Fruit fly (Drosophila melanogaster): ENCODE results near the gene CG5087.

CG5087 gene

DNA sequence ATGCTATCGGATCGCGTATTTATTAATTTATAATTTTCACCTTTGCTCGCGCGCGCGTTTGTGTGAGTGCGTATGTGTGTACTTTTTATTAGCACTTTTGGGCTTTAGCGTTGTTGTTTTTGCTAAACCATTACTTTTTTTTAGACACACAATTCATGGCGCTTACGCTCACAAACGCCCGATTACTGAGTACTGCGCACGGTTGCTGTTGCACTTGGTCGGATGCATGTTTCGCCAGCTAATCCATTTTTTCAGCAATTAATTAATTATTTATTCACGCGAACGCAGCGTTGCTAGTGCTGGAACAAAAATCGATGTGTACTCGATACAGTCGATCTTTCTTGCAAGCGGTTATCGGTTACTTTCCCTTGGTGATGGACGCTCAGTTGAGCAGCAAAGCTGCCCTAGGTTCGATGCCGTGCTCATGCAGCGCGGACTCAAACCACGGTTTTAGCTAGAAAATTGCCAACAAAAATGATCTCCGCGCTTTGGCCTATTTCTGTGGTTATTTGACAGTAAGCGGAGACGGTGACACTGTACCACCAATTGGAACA is at the start of gene CG5087, which contains the start of gene smg:
TSS of gene CG5087 (plus strand) at position 499 of the 554 bp plus-strand sequence.
TSS of gene smg (minus strand) at position 304 of the 554 bp plus-strand sequence.
- TF ChIP-seq Crg-1 (GFP tag; optimal IDR thresholded peaks at IDR 0.05) (no peak), CG12768 (GFP tag; optimal IDR thresholded peaks at IDR 0.05) (no peak), toe (GFP tag; optimal IDR thresholded peaks at IDR 0.05) (peak; percentile 46), CG1620 (GFP tag; optimal IDR thresholded peaks at IDR 0.05) (peak; percentile 62), CG11617 (GFP tag; optimal IDR thresholded peaks at IDR 0.05) (peak; percentile 4), CG14711 (tag; optimal IDR thresholded peaks at IDR 0.05) (peak; percentile 6), ovo (GFP tag; optimal IDR thresholded peaks at IDR 0.05) (peak; percentile 57), Clk (GFP tag; optimal IDR thresholded peaks at IDR 0.05) (no peak), pad (GFP tag; optimal IDR thresholded peaks at IDR 0.05) (no peak), bab1 (GFP tag; optimal IDR thresholded peaks at IDR 0.05) (peak; percentile 74), CG7045 (GFP tag; optimal IDR thresholded peaks at IDR 0.05) (no peak), CG7101 (tag; optimal IDR thresholded peaks at IDR 0.05) (no peak), tj (GFP tag; optimal IDR thresholded peaks at IDR 0.05) (peak; percentile 17), cnc (optimal IDR thresholded peaks at IDR 0.05) (no peak), Mnt (GFP tag; optimal IDR thresholded peaks at IDR 0.05) (peak; percentile 55), CG5204 (GFP tag; optimal IDR thresholded peaks at IDR 0.05) (no peak)

DNA sequence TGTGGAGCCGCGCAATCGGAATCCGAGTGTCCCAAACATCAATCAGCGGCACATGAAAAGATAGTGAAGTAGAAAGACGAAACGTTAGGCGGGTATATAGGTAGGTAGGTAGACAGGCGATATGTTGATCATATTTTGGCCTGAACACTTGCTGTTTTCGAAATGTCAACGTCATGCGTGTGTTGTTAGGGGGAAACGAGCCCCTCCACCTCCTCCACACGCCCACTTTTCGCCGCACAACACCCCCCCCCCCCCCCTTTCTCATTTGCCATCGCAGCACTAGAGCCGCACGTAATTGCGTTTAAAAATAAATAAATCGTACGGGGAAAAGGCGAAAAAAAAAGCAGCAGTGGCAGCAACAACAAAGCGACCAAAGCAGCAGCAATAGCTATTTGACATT is 48.2 kb upstream of the CG5087 start:
- TF ChIP-seq Mnt (GFP tag; optimal IDR thresholded peaks at IDR 0.05) (no peak), cic (GFP tag; optimal IDR thresholded peaks at IDR 0.05) (no peak), kay (GFP tag; ENCODE audit: borderline replicate concordance) (no peak), toe (GFP tag; optimal IDR thresholded peaks at IDR 0.05) (no peak), cnc (optimal IDR thresholded peaks at IDR 0.05) (no peak), CG14711 (tag; optimal IDR thresholded peaks at IDR 0.05) (no peak), CG11617 (GFP tag; optimal IDR thresholded peaks at IDR 0.05) (no peak), CG7045 (GFP tag; optimal IDR thresholded peaks at IDR 0.05) (no peak), CG1620 (GFP tag; optimal IDR thresholded peaks at IDR 0.05) (no peak), bab1 (GFP tag; optimal IDR thresholded peaks at IDR 0.05) (no peak), CG12768 (GFP tag; optimal IDR thresholded peaks at IDR 0.05) (no peak), CG5204 (GFP tag; optimal IDR thresholded peaks at IDR 0.05) (no peak), Clk (GFP tag; optimal IDR thresholded peaks at IDR 0.05) (no peak), CG7101 (tag; optimal IDR thresholded peaks at IDR 0.05) (no peak), CG33017 (tag; optimal IDR thresholded peaks at IDR 0.05) (no peak), pad (GFP tag; optimal IDR thresholded peaks at IDR 0.05) (no peak), Crg-1 (GFP tag; optimal IDR thresholded peaks at IDR 0.05) (no peak), tj (GFP tag; optimal IDR thresholded peaks at IDR 0.05) (no peak), ovo (GFP tag; optimal IDR thresholded peaks at IDR 0.05) (no peak)

DNA sequence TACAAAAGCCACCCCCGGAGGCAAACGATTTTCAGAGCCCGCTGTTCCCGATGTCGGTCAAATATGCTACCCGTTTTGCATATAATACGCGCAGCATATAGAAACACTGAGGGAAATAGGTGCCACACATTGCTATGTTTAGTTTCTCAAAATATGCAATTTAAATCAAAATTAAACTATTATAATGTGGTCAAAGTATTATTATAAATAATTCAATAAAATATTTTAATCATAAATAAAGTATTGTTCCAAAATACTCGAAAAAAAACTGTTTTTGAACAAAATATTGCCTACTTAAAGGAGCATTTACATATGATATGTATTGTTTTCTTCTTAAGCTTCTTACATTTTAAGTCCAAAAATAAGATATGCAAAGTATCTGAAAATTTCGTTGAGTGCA is 47.0 kb upstream of the CG5087 start:
- TF ChIP-seq CG1620 (GFP tag; optimal IDR thresholded peaks at IDR 0.05) (no peak), CG12768 (GFP tag; optimal IDR thresholded peaks at IDR 0.05) (no peak), Hr96 (GFP tag; optimal IDR thresholded peaks at IDR 0.05) (no peak)

DNA sequence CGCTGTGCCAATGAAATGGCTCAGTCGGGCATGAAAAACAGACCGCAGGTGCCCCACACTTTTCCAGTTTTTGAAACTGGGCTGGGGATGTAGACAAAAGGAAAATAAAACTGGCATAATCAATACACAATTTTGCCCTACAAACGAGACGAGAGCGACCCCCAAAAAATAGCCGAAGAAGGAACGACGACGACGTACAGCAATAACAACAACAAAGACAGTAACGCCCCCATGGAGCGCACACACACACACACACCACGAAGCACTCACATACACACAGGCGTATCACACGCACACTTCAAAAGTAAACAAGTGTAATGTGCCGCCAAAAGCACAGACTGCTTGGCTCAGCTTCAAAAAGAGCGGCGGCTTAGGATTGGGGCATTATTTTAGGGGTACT is 46.5 kb upstream of the CG5087 start:
- TF ChIP-seq pad (GFP tag; optimal IDR thresholded peaks at IDR 0.05) (no peak), CG11617 (GFP tag; optimal IDR thresholded peaks at IDR 0.05) (no peak), cnc (optimal IDR thresholded peaks at IDR 0.05) (no peak), Crg-1 (GFP tag; optimal IDR thresholded peaks at IDR 0.05) (no peak)

DNA sequence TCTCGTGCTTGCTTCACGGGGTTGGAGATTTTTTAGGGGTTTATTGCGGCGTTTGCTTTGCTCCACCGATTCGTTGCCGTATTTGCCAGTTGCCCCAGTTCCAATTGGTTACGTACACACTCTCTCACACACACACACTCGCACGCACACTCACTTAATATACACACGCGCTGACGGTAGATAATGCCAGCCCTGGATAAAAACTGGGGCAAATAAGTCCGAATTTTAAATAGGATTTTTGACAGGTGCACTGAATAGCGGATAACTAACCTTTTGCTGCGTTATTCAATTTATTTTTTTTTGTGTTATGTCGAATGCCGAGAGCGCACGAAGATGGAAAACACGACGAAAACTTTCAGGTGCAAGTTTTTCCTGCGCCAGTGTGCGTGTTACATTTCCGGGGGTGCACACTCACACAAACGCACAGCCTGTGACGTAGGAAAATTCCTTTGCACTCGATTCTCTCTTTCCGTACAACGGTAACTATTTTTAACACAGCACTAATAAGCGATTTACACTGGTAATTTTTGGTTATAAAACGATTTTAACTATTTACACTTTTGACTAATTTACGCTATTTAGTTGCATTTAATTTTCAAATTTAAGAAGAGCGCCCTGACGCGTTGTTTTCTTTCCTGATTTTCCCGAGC is 45.3 kb upstream of the CG5087 start:
- TF ChIP-seq pad (GFP tag; optimal IDR thresholded peaks at IDR 0.05) (no peak), Crg-1 (GFP tag; optimal IDR thresholded peaks at IDR 0.05) (no peak), kay (GFP tag; ENCODE audit: borderline replicate concordance) (no peak), Hr96 (GFP tag; optimal IDR thresholded peaks at IDR 0.05) (no peak), CG1620 (GFP tag; optimal IDR thresholded peaks at IDR 0.05) (no peak)

DNA sequence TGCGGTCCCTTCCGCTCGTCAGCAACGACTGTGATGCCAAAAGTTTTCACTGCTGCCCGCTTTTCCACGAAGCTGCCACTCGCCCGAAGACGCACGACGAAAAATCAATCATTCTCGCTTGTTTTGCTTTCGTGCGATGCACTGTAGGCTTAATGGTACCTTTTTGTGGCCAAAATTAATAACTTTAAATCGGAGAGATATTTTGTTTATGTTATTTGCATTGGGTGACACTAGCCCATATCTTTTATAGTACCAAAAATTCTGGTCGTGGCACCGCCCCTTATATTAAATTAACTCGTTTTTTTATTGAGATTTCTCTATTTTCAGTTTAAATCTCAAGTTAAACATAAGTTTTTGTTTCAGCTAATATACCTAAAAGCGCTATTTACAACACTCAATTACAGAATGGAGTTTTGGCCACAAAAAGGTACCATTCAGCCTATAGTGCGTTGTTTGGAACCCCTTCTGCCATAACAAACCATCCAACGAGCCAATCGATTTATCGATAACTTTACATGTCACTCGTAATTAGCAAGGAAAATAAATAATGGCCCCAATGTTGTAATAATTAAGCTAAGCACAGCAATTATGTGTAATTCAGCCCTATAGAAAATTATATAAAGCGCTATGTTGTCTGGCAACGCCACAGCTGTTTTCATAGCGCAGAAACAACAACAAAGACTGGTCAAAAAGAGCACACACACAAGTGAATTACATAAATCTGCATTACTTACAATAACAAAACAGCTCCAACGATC is 44.6 kb upstream of the CG5087 start:
- TF ChIP-seq cic (GFP tag; optimal IDR thresholded peaks at IDR 0.05) (peak; percentile 25), Hr96 (GFP tag; optimal IDR thresholded peaks at IDR 0.05) (peak; percentile 58), bab1 (GFP tag; optimal IDR thresholded peaks at IDR 0.05) (no peak), tj (GFP tag; optimal IDR thresholded peaks at IDR 0.05) (peak; percentile 43), CG7045 (GFP tag; optimal IDR thresholded peaks at IDR 0.05) (peak; percentile 72), kay (GFP tag; ENCODE audit: borderline replicate concordance) (no peak), CG11617 (GFP tag; optimal IDR thresholded peaks at IDR 0.05) (peak; percentile 68), CG7101 (tag; optimal IDR thresholded peaks at IDR 0.05) (peak; percentile 65), Crg-1 (GFP tag; optimal IDR thresholded peaks at IDR 0.05) (no peak), CG12768 (GFP tag; optimal IDR thresholded peaks at IDR 0.05) (peak; percentile 69), cnc (optimal IDR thresholded peaks at IDR 0.05) (no peak), Clk (GFP tag; optimal IDR thresholded peaks at IDR 0.05) (peak; percentile 21), ovo (GFP tag; optimal IDR thresholded peaks at IDR 0.05) (no peak), CG33017 (tag; optimal IDR thresholded peaks at IDR 0.05) (peak; percentile 65), CG5204 (GFP tag; optimal IDR thresholded peaks at IDR 0.05) (peak; percentile 74), CG14711 (tag; optimal IDR thresholded peaks at IDR 0.05) (peak; percentile 43), CG1620 (GFP tag; optimal IDR thresholded peaks at IDR 0.05) (peak; percentile 17), toe (GFP tag; optimal IDR thresholded peaks at IDR 0.05) (peak; percentile 9), Mnt (GFP tag; optimal IDR thresholded peaks at IDR 0.05) (no peak), pad (GFP tag; optimal IDR thresholded peaks at IDR 0.05) (peak; percentile 48)
